Worm (Caenorhabditis elegans) whole organism, young adult: Measurements from ENCODE around the gene col-146.

ENCODE experiments used
- B0019.2 ChIP-seq: fragments of 200-800 bp; sonication (Bioruptor generic); conservative IDR thresholded peaks from 2 replicates; pipeline ENCODE4 v1.3.6; 2022; ENCODE audit warnings: missing genetic modification reagents, missing genetic modification characterization, missing compliant biosample characterization
- F10E7.11 ChIP-seq: sonication (generic microtip); optimal IDR thresholded peaks from 2 replicates; lab custom pipeline; 2017; ENCODE audit warnings: mild to moderate bottlenecking, missing genetic modification characterization, moderate library complexity, missing compliant biosample characterization
- F22D6.2 ChIP-seq: sonication (generic microtip); optimal IDR thresholded peaks from 2 replicates; lab custom pipeline; 2016; ENCODE audit warnings: mild to moderate bottlenecking, missing genetic modification characterization, missing compliant biosample characterization
- F23B12.7 ChIP-seq: sonication (generic microtip); optimal IDR thresholded peaks from 2 replicates; lab custom pipeline; 2017; ENCODE audit warnings: missing genetic modification characterization, mild to moderate bottlenecking, missing compliant biosample characterization, antibody characterized with exemption, moderate library complexity; ENCODE audit not compliant: insufficient read depth
- F37B4.10 ChIP-seq: fragments of 200-800 bp; sonication (Bioruptor generic); IDR thresholded peaks from 2 replicates; pipeline ENCODE4 v1.3.6; 2022; ENCODE audit warnings: missing genetic modification characterization, missing compliant biosample characterization
- K11D2.4 ChIP-seq: fragments of 200-800 bp; sonication (Bioruptor generic); IDR thresholded peaks from 2 replicates; pipeline ENCODE4 v1.3.6; 2022; ENCODE audit warnings: missing genetic modification reagents, missing genetic modification characterization, missing compliant biosample characterization
- K12H6.12 ChIP-seq: fragments of 200-800 bp; sonication (Bioruptor generic); optimal IDR thresholded peaks from 2 replicates; lab custom pipeline; 2018; ENCODE audit warnings: mild to moderate bottlenecking, missing genetic modification characterization, missing compliant biosample characterization
- T26A5.8 ChIP-seq: sonication (generic microtip); optimal IDR thresholded peaks from 2 replicates; lab custom pipeline; 2016; ENCODE audit warnings: missing genetic modification characterization, missing compliant biosample characterization
- Y67H2A.10 ChIP-seq: fragments of 200-800 bp; sonication (Bioruptor generic); conservative IDR thresholded peaks from 2 replicates; pipeline ENCODE4 v1.3.6; 2022; ENCODE audit warnings: missing genetic modification reagents, missing genetic modification characterization, missing compliant biosample characterization
- Y79H2A.3 ChIP-seq: fragments of 200-800 bp; sonication (Bioruptor generic); conservative IDR thresholded peaks from 2 replicates; pipeline ENCODE4 v1.3.6; 2022; ENCODE audit warnings: missing genetic modification reagents, missing genetic modification characterization, missing compliant biosample characterization
- ZK185.1 ChIP-seq: sonication (generic microtip); optimal IDR thresholded peaks from 2 replicates; lab custom pipeline; 2016; ENCODE audit warnings: mild to moderate bottlenecking, missing genetic modification characterization, missing compliant biosample characterization; ENCODE audit not compliant: poor library complexity, severe bottlenecking
- aptf-3 ChIP-seq: fragments of 200-800 bp; sonication (Bioruptor generic); IDR thresholded peaks from 2 replicates; pipeline ENCODE4 v1.3.6; 2022; ENCODE audit warnings: missing genetic modification characterization, missing compliant biosample characterization
- attf-6 ChIP-seq: fragments of 200-800 bp; sonication (Bioruptor generic); IDR thresholded peaks from 2 replicates; pipeline ENCODE4 v1.3.6; 2022; ENCODE audit warnings: missing genetic modification reagents, missing genetic modification characterization, missing compliant biosample characterization
- ccch-3 ChIP-seq: fragments of 200-800 bp; sonication (Bioruptor generic); optimal IDR thresholded peaks from 2 replicates; lab custom pipeline; 2018; ENCODE audit warnings: mild to moderate bottlenecking, missing genetic modification characterization, missing compliant biosample characterization
- die-1 ChIP-seq: sonication (generic microtip); optimal IDR thresholded peaks from 2 replicates; lab custom pipeline; 2016; ENCODE audit warnings: missing genotype, mild to moderate bottlenecking, missing genetic modification characterization, missing compliant biosample characterization
- egl-18 ChIP-seq: fragments of 200-800 bp; sonication (Bioruptor generic); IDR thresholded peaks from 2 replicates; pipeline ENCODE4 v1.3.6; 2022; ENCODE audit warnings: missing genetic modification reagents, missing genetic modification characterization, missing compliant biosample characterization
- fkh-3 ChIP-seq: sonication (generic microtip); optimal IDR thresholded peaks from 2 replicates; lab custom pipeline; 2016; ENCODE audit warnings: mild to moderate bottlenecking, missing genetic modification characterization, missing compliant biosample characterization
- gei-17 ChIP-seq: fragments of 200-800 bp; sonication (Bioruptor generic); optimal IDR thresholded peaks from 2 replicates; lab custom pipeline; 2018; ENCODE audit warnings: mild to moderate bottlenecking, missing genetic modification characterization, missing compliant biosample characterization
- him-1 ChIP-seq: sonication (generic microtip); optimal IDR thresholded peaks from 2 replicates; lab custom pipeline; 2016; ENCODE audit warnings: missing genotype, missing genetic modification reagents, missing genetic modification characterization, missing compliant biosample characterization
- hmg-1.2 ChIP-seq: fragments of 200-800 bp; sonication (Bioruptor generic); IDR thresholded peaks from 2 replicates; pipeline ENCODE4 v1.3.6; 2022; ENCODE audit warnings: missing genetic modification reagents, missing genetic modification characterization, missing compliant biosample characterization
- hmg-20 ChIP-seq: fragments of 200-800 bp; sonication (Bioruptor generic); IDR thresholded peaks from 2 replicates; pipeline ENCODE4 v1.3.6; 2022; ENCODE audit warnings: missing genetic modification reagents, missing genetic modification characterization, missing compliant biosample characterization
- hrde-1 ChIP-seq: sonication (generic microtip); optimal IDR thresholded peaks from 2 replicates; lab custom pipeline; 2016; ENCODE audit warnings: missing genetic modification characterization, mild to moderate bottlenecking, missing compliant biosample characterization, moderate library complexity, missing genotype, missing genetic modification reagents, borderline replicate concordance
- lag-1 ChIP-seq: fragments of 200-800 bp; sonication (Bioruptor generic); IDR thresholded peaks from 2 replicates; pipeline ENCODE4 v1.3.6; 2022; ENCODE audit warnings: missing genetic modification reagents, missing genetic modification characterization, missing compliant biosample characterization
- lin-35 ChIP-seq, 3 experiments: fragments of 150-350 bp in 2 of 3; sonication (generic microtip) in 1 of 3; optimal IDR thresholded peaks; 2 replicates each; lab custom pipeline; 2014 to 2018; ENCODE audit warnings: missing biosample characterization in 3 of 3, missing genetic modification characterization in 3 of 3, missing genetic modification reagents in 3 of 3
- lin-54 ChIP-seq: fragments of 200-800 bp; sonication (Bioruptor generic); optimal IDR thresholded peaks from 2 replicates; lab custom pipeline; 2018; ENCODE audit warnings: mild to moderate bottlenecking, missing genetic modification characterization, missing compliant biosample characterization
- lir-1 ChIP-seq: fragments of 200-800 bp; sonication (Bioruptor generic); conservative IDR thresholded peaks from 2 replicates; pipeline ENCODE4 v1.3.6; 2022; ENCODE audit warnings: missing genetic modification reagents, missing genetic modification characterization, missing compliant biosample characterization
- madf-6 ChIP-seq: fragments of 200-800 bp; sonication (Bioruptor generic); IDR thresholded peaks from 2 replicates; pipeline ENCODE4 v1.3.6; 2022; ENCODE audit warnings: missing genetic modification reagents, missing genetic modification characterization, missing compliant biosample characterization
- madf-8 ChIP-seq: fragments of 200-800 bp; sonication (Bioruptor generic); conservative IDR thresholded peaks from 2 replicates; pipeline ENCODE4 v1.3.6; 2022; ENCODE audit warnings: missing genetic modification reagents, missing genetic modification characterization, missing compliant biosample characterization
- mcd-1 ChIP-seq: fragments of 200-800 bp; sonication (Bioruptor generic); IDR thresholded peaks from 2 replicates; pipeline ENCODE4 v1.3.6; 2022; ENCODE audit warnings: missing genetic modification reagents, missing genetic modification characterization, missing compliant biosample characterization
- mes-4 ChIP-seq: sonication (generic microtip); optimal IDR thresholded peaks from 2 replicates; lab custom pipeline; 2016; ENCODE audit warnings: missing genotype, missing genetic modification characterization, missing compliant biosample characterization
- mxl-1 ChIP-seq: sonication (generic microtip); optimal IDR thresholded peaks from 2 replicates; lab custom pipeline; 2016; ENCODE audit warnings: missing genetic modification characterization, missing compliant biosample characterization
- nfyb-1 ChIP-seq: fragments of 200-800 bp; sonication (Bioruptor generic); IDR thresholded peaks from 2 replicates; pipeline ENCODE4 v1.3.6; 2022; ENCODE audit warnings: missing genetic modification reagents, missing genetic modification characterization, missing compliant biosample characterization
- pbrm-1 ChIP-seq: fragments of 200-800 bp; sonication (Bioruptor generic); IDR thresholded peaks from 2 replicates; pipeline ENCODE4 v1.3.6; 2022; ENCODE audit warnings: missing genetic modification reagents, missing genetic modification characterization, missing compliant biosample characterization
- rcor-1 ChIP-seq: fragments of 200-800 bp; sonication (Bioruptor generic); IDR thresholded peaks from 2 replicates; pipeline ENCODE4 v1.3.6; 2022; ENCODE audit warnings: missing genetic modification reagents, missing genetic modification characterization, missing compliant biosample characterization
- rpc-1 ChIP-seq, 2 experiments: fragments of 150-350 bp in 1 of 2; sonication (generic microtip) in 1 of 2; optimal IDR thresholded peaks; 2 replicates each; lab custom pipeline; 2014 to 2018; ENCODE audit warnings: missing biosample characterization in 1 of 2, missing genetic modification characterization in 1 of 2, missing genetic modification reagents in 1 of 2, missing genotype in 1 of 2
- sdz-38 ChIP-seq: sonication (generic microtip); optimal IDR thresholded peaks from 2 replicates; lab custom pipeline; 2016; ENCODE audit warnings: missing genotype, missing genetic modification characterization, missing compliant biosample characterization
- somi-1 ChIP-seq: fragments of 200-800 bp; sonication (Bioruptor generic); optimal IDR thresholded peaks from 2 replicates; lab custom pipeline; 2018; ENCODE audit warnings: mild to moderate bottlenecking, missing genetic modification characterization, missing compliant biosample characterization
- tlf-1 ChIP-seq: fragments of 200-800 bp; sonication (Bioruptor generic); optimal IDR thresholded peaks from 2 replicates; lab custom pipeline; 2018; ENCODE audit warnings: mild to moderate bottlenecking, missing genetic modification characterization, missing compliant biosample characterization
- zfh-2 ChIP-seq: fragments of 200-800 bp; sonication (Bioruptor generic); conservative IDR thresholded peaks from 2 replicates; pipeline ENCODE4 v1.3.6; 2022; ENCODE audit warnings: missing genetic modification reagents, missing genetic modification characterization, missing compliant biosample characterization
- ztf-22 ChIP-seq: fragments of 200-800 bp; sonication (Bioruptor generic); optimal IDR thresholded peaks from 2 replicates; lab custom pipeline; 2018; ENCODE audit warnings: mild to moderate bottlenecking, missing genetic modification characterization, moderate library complexity, missing compliant biosample characterization
- ztf-25 ChIP-seq: fragments of 200-800 bp; sonication (Bioruptor generic); IDR thresholded peaks from 2 replicates; pipeline ENCODE4 v1.3.6; 2022; ENCODE audit warnings: missing genetic modification reagents, missing genetic modification characterization, missing compliant biosample characterization
- ztf-28 ChIP-seq: fragments of 200-800 bp; sonication (Bioruptor generic); IDR thresholded peaks from 2 replicates; pipeline ENCODE4 v1.3.6; 2022; ENCODE audit warnings: missing genetic modification reagents, missing genetic modification characterization, missing compliant biosample characterization

col-146 gene

ce11 chrV:9651294-9651693 lies 21.6 kb downstream of the col-146 start, which contains the start of gene T06E4.21:
TSS of gene T06E4.21 (plus strand) at chrV:9651594.
- TF ChIP-seq die-1 (tag; lab: Kevin White, UChicago) (no peak), zfh-2 (GFP tag; lab: Robert Waterston, UW) (no peak), K12H6.12 (tag; lab: Kevin White, UChicago) (no peak), ZK185.1 (tag; lab: Kevin White, UChicago) (no peak), madf-8 (no peak), somi-1 (GFP tag; lab: Kevin White, UChicago) (no peak), nfyb-1 (no peak), rpc-1 (optimal IDR thresholded peaks at IDR 0.05; lab: Kevin White, UChicago) (no peak), rpc-1 (tag; optimal IDR thresholded peaks at IDR 0.05; lab: Kevin White, UChicago) (no peak), F23B12.7 (tag; lab: Kevin White, UChicago) (no peak), mes-4 (tag; lab: Kevin White, UChicago) (no peak), tlf-1 (GFP tag; lab: Kevin White, UChicago) (no peak), ztf-25 (GFP tag; lab: Robert Waterston, UW) (no peak), rcor-1 (no peak), hrde-1 (tag; lab: Kevin White, UChicago) (no peak), lin-35 (GFP tag; optimal IDR thresholded peaks at IDR 0.05; lab: Kevin White, UChicago) (no peak), Y79H2A.3 (GFP tag; lab: Robert Waterston, UW) (no peak), gei-17 (GFP tag; lab: Kevin White, UChicago) (no peak), lag-1 (no peak)

- TF ChIP-seq hmg-20 = no peak
- TF ChIP-seq sdz-38 (tag; lab: Kevin White, UChicago) = no peak
- no peak for TF ChIP-seq F37B4.10
- TF ChIP-seq tlf-1 (GFP tag; lab: Kevin White, UChicago) = no peak
- no peak for TF ChIP-seq egl-18
- TF ChIP-seq F22D6.2 (tag; lab: Kevin White, UChicago) = no peak
Observed at ce11 chrV:9654154-9654805, 24.5 kb downstream of the col-146 start, which contains the start of gene cyp-29A4. TSS of gene cyp-29A4 (plus strand) at chrV:9654755.

- TF ChIP-seq fkh-3 (no peak), aptf-3 (GFP tag; lab: Robert Waterston, UW) (no peak), somi-1 (GFP tag; lab: Kevin White, UChicago) (no peak), ztf-22 (GFP tag; lab: Kevin White, UChicago) (no peak), lin-54 (no peak), nfyb-1 (no peak), ccch-3 (no peak), him-1 (tag; lab: Kevin White, UChicago) (no peak), B0019.2 (GFP tag; lab: Robert Waterston, UW) (no peak), sdz-38 (tag; lab: Kevin White, UChicago) (no peak), ztf-28 (GFP tag; lab: Robert Waterston, UW) (no peak), K11D2.4 (GFP tag; lab: Robert Waterston, UW) (no peak), madf-6 (GFP tag; lab: Robert Waterston, UW) (no peak)
Observed at ce11 chrV:9661514-9661913, 31.8 kb downstream of the col-146 start, which contains the start of gene pitr-4. TSS of gene pitr-4 (minus strand) at chrV:9661614.

ce11 chrV:9663948-9664347 lies 34.2 kb downstream of the col-146 start:
- TF ChIP-seq Y67H2A.10 (GFP tag; lab: Robert Waterston, UW) (no peak), attf-6 (GFP tag; lab: Robert Waterston, UW) (no peak), F10E7.11 (tag; lab: Kevin White, UChicago) (no peak), F22D6.2 (tag; lab: Kevin White, UChicago) (no peak), T26A5.8 (tag; lab: Kevin White, UChicago) (no peak), rpc-1 (optimal IDR thresholded peaks at IDR 0.05; lab: Kevin White, UChicago) (no peak), rpc-1 (tag; optimal IDR thresholded peaks at IDR 0.05; lab: Kevin White, UChicago) (no peak), mcd-1 (no peak), hmg-1.2 (GFP tag; lab: Robert Waterston, UW) (no peak), pbrm-1 (GFP tag; lab: Robert Waterston, UW) (no peak), mxl-1 (no peak), K12H6.12 (tag; lab: Kevin White, UChicago) (no peak), lir-1 (GFP tag; lab: Robert Waterston, UW) (no peak)
